Worm (Caenorhabditis elegans) whole organism, L2 larva: Measurements from ENCODE around the gene lpr-6.
A peak's percentile ranks its signal among the peaks of the same experiment; 100 is the strongest.

Source experiments
- F13H6.1 ChIP-seq: sonication (generic microtip); optimal IDR thresholded peaks from 2 replicates; lab custom pipeline; 2016; ENCODE audit warnings: missing genetic modification characterization, missing compliant biosample characterization
- R02D3.7 ChIP-seq: fragments of 150-350 bp; optimal IDR thresholded peaks from 2 replicates; lab custom pipeline; 2014; ENCODE audit warnings: missing biosample characterization, missing genetic modification characterization
- Y55F3AM.14 ChIP-seq: fragments of 200-800 bp; sonication (Bioruptor generic); optimal IDR thresholded peaks from 2 replicates; lab custom pipeline; 2018; ENCODE audit warnings: mild to moderate bottlenecking, missing genetic modification characterization, missing compliant biosample characterization
- ZK546.5 ChIP-seq: sonication (generic microtip); optimal IDR thresholded peaks from 2 replicates; lab custom pipeline; 2017; ENCODE audit warnings: missing biosample characterization, missing genetic modification characterization
- alr-1 ChIP-seq: fragments of 150-350 bp; optimal IDR thresholded peaks from 2 replicates; lab custom pipeline; 2014; ENCODE audit warnings: missing biosample characterization, missing genetic modification characterization
- aly-2 ChIP-seq: fragments of 150-350 bp; optimal IDR thresholded peaks from 2 replicates; lab custom pipeline; 2014; ENCODE audit warnings: missing biosample characterization, missing genetic modification characterization
- ama-1 ChIP-seq: fragments of 150-350 bp; optimal IDR thresholded peaks from 2 replicates; lab custom pipeline; 2018; ENCODE audit warnings: inconsistent platforms
- blmp-1 ChIP-seq: sonication (generic microtip); optimal IDR thresholded peaks from 2 replicates; lab custom pipeline; 2017; ENCODE audit warnings: missing genetic modification characterization, mild to moderate bottlenecking, missing compliant biosample characterization, antibody characterized with exemption, moderate library complexity; ENCODE audit not compliant: insufficient read depth
- ceh-16 ChIP-seq: fragments of 150-350 bp; optimal IDR thresholded peaks from 2 replicates; lab custom pipeline; 2014; ENCODE audit warnings: missing biosample characterization, missing genetic modification characterization
- ceh-82 ChIP-seq: fragments of 150-350 bp; optimal IDR thresholded peaks from 2 replicates; lab custom pipeline; 2014; ENCODE audit warnings: missing biosample characterization, missing genetic modification characterization
- crh-2 ChIP-seq: sonication (generic microtip); optimal IDR thresholded peaks from 2 replicates; lab custom pipeline; 2017; ENCODE audit warnings: missing biosample characterization, missing genetic modification characterization
- dmd-4 ChIP-seq: sonication (generic microtip); optimal IDR thresholded peaks from 2 replicates; lab custom pipeline; 2017; ENCODE audit warnings: missing biosample characterization, missing genetic modification characterization
- egl-27 ChIP-seq: sonication (generic microtip); optimal IDR thresholded peaks from 3 replicates; lab custom pipeline; 2017; ENCODE audit warnings: missing biosample characterization, missing genetic modification reagents, missing genetic modification characterization
- elt-1 ChIP-seq: fragments of 150-350 bp; optimal IDR thresholded peaks from 2 replicates; lab custom pipeline; 2014; ENCODE audit warnings: missing biosample characterization, missing genetic modification characterization
- elt-3 ChIP-seq: sonication (generic microtip); optimal IDR thresholded peaks from 2 replicates; lab custom pipeline; 2017; ENCODE audit warnings: missing biosample characterization, missing genetic modification characterization
- fos-1 ChIP-seq: fragments of 150-350 bp; optimal IDR thresholded peaks from 2 replicates; lab custom pipeline; 2014; ENCODE audit warnings: missing biosample characterization, missing genetic modification characterization
- gmeb-1 ChIP-seq: fragments of 150-350 bp; optimal IDR thresholded peaks from 2 replicates; lab custom pipeline; 2014; ENCODE audit warnings: missing biosample characterization, missing genetic modification characterization
- lin-13 ChIP-seq: fragments of 150-350 bp; optimal IDR thresholded peaks from 2 replicates; lab custom pipeline; 2014; ENCODE audit warnings: missing biosample characterization, missing genetic modification reagents, missing genetic modification characterization
- lin-39 ChIP-seq: fragments of 150-350 bp; optimal IDR thresholded peaks from 2 replicates; lab custom pipeline; 2014; ENCODE audit warnings: missing biosample characterization, missing genetic modification reagents, missing genetic modification characterization
- lsy-2 ChIP-seq, 2 experiments: fragments of 150-350 bp in 1 of 2; sonication (generic microtip) in 1 of 2; optimal IDR thresholded peaks; 2 replicates each; lab custom pipeline; 2014 to 2017; ENCODE audit warnings: missing biosample characterization in 2 of 2, missing genetic modification characterization in 2 of 2
- mbf-1 ChIP-seq: sonication (generic microtip); optimal IDR thresholded peaks from 2 replicates; lab custom pipeline; 2017; ENCODE audit warnings: missing biosample characterization, missing genetic modification characterization
- mdl-1 ChIP-seq, 2 experiments: fragments of 150-350 bp in 1 of 2; sonication (generic microtip) in 1 of 2; optimal IDR thresholded peaks; 2 replicates each; lab custom pipeline; 2017; ENCODE audit warnings: missing biosample characterization in 2 of 2, missing genetic modification characterization in 2 of 2
- nhr-10 ChIP-seq: sonication (generic microtip); optimal IDR thresholded peaks from 2 replicates; lab custom pipeline; 2017; ENCODE audit warnings: missing biosample characterization, missing genetic modification characterization
- nhr-12 ChIP-seq: fragments of 150-350 bp; optimal IDR thresholded peaks from 2 replicates; lab custom pipeline; 2014; ENCODE audit warnings: missing biosample characterization, missing genetic modification characterization
- nhr-129 ChIP-seq: fragments of 150-350 bp; optimal IDR thresholded peaks from 2 replicates; lab custom pipeline; 2014; ENCODE audit warnings: missing biosample characterization, missing genetic modification characterization
- nhr-21 ChIP-seq: fragments of 150-350 bp; optimal IDR thresholded peaks from 2 replicates; lab custom pipeline; 2014; ENCODE audit warnings: missing biosample characterization, missing genetic modification characterization
- nhr-23 ChIP-seq: fragments of 150-350 bp; optimal IDR thresholded peaks from 2 replicates; lab custom pipeline; 2014; ENCODE audit warnings: missing biosample characterization, missing genetic modification reagents, missing genetic modification characterization
- nhr-237 ChIP-seq: fragments of 150-350 bp; optimal IDR thresholded peaks from 2 replicates; lab custom pipeline; 2014; ENCODE audit warnings: missing biosample characterization, missing genetic modification characterization
- nhr-25 ChIP-seq: fragments of 150-350 bp; sonication (generic microtip); optimal IDR thresholded peaks from 3 replicates; lab custom pipeline; 2014; ENCODE audit warnings: missing biosample characterization, missing genetic modification characterization
- sem-4 ChIP-seq: fragments of 150-350 bp; optimal IDR thresholded peaks from 2 replicates; lab custom pipeline; 2014; ENCODE audit warnings: missing biosample characterization, missing genetic modification reagents, missing genetic modification characterization
- skn-1 ChIP-seq: sonication (generic microtip); optimal IDR thresholded peaks from 2 replicates; lab custom pipeline; 2017; ENCODE audit warnings: missing biosample characterization, missing genetic modification characterization
- sma-3 ChIP-seq: sonication (generic microtip); optimal IDR thresholded peaks from 2 replicates; lab custom pipeline; 2016; ENCODE audit warnings: missing genetic modification reagents, missing genetic modification characterization, missing compliant biosample characterization
- sma-9 ChIP-seq, 2 experiments: fragments of 150-350 bp in 1 of 2; sonication (generic microtip) in 1 of 2; optimal IDR thresholded peaks; 2 replicates each; lab custom pipeline; 2014 to 2016; ENCODE audit warnings: missing genetic modification characterization in 2 of 2, mild to moderate bottlenecking in 1 of 2, missing biosample characterization in 1 of 2, missing compliant biosample characterization in 1 of 2, missing genetic modification reagents in 1 of 2, moderate library complexity in 1 of 2
- unc-39 ChIP-seq: fragments of 150-350 bp; optimal IDR thresholded peaks from 2 replicates; lab custom pipeline; 2014; ENCODE audit warnings: missing biosample characterization, missing genetic modification characterization
- unc-55 ChIP-seq: fragments of 150-350 bp; sonication (generic microtip); optimal IDR thresholded peaks from 3 replicates; lab custom pipeline; 2014; ENCODE audit warnings: missing biosample characterization, missing genetic modification reagents, missing genetic modification characterization
- unc-62 ChIP-seq: fragments of 150-350 bp; optimal IDR thresholded peaks from 2 replicates; lab custom pipeline; 2014; ENCODE audit warnings: missing biosample characterization, missing genetic modification reagents, missing genetic modification characterization
- zag-1 ChIP-seq: fragments of 150-350 bp; optimal IDR thresholded peaks from 2 replicates; lab custom pipeline; 2014; ENCODE audit warnings: missing biosample characterization, missing genetic modification characterization
- ztf-1 ChIP-seq: fragments of 200-800 bp; sonication (Bioruptor generic); conservative IDR thresholded peaks from 2 replicates; pipeline ENCODE4 v1.3.6; 2022; ENCODE audit warnings: missing genetic modification characterization, missing compliant biosample characterization
- ztf-11 ChIP-seq: sonication (generic microtip); optimal IDR thresholded peaks from 2 replicates; lab custom pipeline; 2017; ENCODE audit warnings: missing biosample characterization, missing genetic modification characterization

The lpr-6 gene

DNA sequence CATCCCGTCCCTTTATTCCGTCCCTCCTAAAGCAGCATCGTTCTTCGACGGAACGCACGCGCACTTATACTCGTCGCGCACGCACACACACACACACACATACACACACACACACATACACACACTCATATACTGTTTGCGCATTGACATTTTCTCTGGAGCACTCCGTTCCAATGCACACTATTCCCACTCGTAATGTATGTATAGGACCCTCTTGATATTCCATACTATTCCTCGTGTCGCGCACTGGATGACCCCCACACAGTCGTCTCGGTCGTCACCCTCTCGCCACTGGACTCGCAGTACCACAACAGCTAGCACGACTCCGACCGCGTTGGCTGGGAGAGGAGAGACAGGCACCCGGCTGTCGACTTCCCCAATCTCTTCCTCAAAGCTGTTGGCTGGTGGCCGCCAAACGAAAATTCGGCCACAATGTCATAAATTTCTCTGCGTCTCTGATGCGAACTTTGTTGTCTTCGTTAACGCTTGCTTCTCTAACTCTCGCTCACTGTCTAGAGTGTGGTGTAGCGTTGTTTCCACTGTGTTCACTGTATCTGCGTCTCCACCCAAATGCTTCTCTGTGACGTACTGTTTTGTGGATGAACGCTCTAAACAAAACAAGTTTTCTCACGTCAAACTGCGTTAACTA lies 28.6 kb upstream of the lpr-6 start (continued):
- TF ChIP-seq sma-3: peak; percentile 93

DNA sequence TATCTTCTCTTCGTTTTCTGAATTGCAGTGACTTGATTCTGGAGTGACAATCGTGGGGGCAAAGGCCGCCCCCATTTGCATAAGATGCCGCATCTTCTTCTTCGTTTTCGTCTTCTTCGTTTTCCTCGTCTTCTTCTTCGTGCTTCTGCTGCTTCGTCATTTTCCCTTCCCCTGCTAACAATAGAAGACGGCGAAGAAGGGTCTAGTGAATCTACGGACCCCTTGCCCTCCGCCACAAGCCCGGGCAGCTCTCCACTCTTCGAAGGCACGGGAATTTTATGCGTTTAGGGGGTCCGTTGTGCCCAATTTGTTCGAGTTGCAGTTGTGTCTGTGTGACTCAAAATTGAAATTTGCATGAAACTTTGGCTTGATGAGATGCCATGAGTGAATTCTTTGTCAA lies 27.9 kb upstream of the lpr-6 start:
- TF ChIP-seq mbf-1: no peak
- TF ChIP-seq nhr-25: no peak
- no peak for TF ChIP-seq elt-3 (tag; lab: Kevin White, UChicago)
- TF ChIP-seq lin-13 (GFP tag; lab: Kevin White, UChicago): no peak
- no peak for TF ChIP-seq lin-39 (tag; lab: Kevin White, UChicago)
- no peak for TF ChIP-seq sem-4
- no peak for TF ChIP-seq gmeb-1 (tag; lab: Kevin White, UChicago)
- TF ChIP-seq sma-9 (GFP tag; optimal IDR thresholded peaks at IDR 0.05; lab: Kevin White, UChicago): no peak
- TF ChIP-seq sma-9 (tag; optimal IDR thresholded peaks at IDR 0.05; lab: Kevin White, UChicago): no peak
- TF ChIP-seq unc-62: no peak
- no peak for TF ChIP-seq alr-1 (tag; lab: Kevin White, UChicago)

DNA sequence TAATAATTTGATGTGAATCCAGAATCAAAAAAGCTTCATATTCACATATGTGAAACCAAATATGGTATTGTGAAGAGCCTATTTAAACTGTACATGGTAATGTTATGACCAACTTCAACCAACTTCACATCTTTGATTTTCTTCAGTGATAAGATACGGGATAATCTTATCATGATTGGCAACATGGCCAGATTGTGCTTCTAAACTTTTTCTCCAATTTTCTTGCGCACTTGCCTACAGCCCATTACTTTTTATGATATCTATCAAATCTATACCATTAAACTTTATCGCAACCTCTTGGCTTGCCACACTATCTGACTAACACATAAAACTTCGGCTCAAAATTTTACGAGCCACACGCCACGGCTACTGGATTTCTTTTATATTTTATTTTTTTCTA lies 27.4 kb upstream of the lpr-6 start:
- no peak for TF ChIP-seq ZK546.5 (tag; lab: Kevin White, UChicago)
- no peak for TF ChIP-seq blmp-1 (tag; lab: Kevin White, UChicago)
- no peak for TF ChIP-seq ceh-16 (tag; lab: Kevin White, UChicago)
- no peak for TF ChIP-seq nhr-23
- TF ChIP-seq skn-1: no peak
- no peak for TF ChIP-seq elt-1 (tag; lab: Kevin White, UChicago)
- no peak for TF ChIP-seq egl-27 (tag; lab: Kevin White, UChicago)
- TF ChIP-seq nhr-21 (tag; lab: Kevin White, UChicago): no peak

DNA sequence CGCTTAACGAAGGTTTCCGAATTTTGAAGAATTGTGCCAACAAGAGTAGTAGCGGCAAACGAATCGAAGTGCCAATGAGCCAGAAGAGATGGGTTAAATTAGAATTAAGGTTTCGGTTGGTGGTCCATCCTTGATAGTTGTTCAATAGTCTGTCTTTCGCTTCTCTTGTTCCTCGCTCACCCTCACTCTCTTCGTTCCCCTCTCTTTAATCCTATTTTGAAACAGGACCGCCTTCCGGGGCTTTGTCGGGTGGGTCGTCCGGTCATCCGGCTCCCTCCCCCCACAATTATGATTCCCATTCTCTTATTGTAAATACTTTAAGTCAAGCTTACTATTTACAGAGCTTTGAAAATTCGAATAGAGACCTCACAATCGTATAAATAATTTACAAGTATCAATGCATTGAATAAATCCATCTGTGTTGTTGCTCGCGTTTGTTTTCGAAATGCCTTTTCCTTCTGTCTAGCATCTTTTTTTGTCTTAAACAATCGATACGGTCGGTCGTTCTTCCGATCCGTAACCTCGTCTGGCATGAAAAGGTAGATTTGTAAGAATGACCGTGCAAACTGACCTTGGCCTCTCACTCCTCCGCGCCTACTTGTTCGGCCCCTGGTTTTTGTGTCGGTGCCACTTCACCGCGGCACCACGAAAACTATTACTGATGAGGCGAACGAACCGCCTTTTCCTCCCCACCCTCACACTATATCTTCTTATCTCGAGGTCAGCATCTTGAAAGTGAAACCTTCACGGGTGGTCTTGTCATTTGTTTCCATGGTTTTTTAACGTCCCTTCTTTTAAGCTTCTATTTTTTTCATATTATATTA lies 26.5 kb upstream of the lpr-6 start:
- peak; percentile 12 for TF ChIP-seq nhr-25
- TF ChIP-seq F13H6.1 (tag; lab: Kevin White, UChicago): no peak
- no peak for TF ChIP-seq sem-4
- TF ChIP-seq blmp-1 (tag; lab: Kevin White, UChicago): peak; percentile 63
- no peak for TF ChIP-seq mbf-1
- TF ChIP-seq ceh-16 (tag; lab: Kevin White, UChicago): peak; percentile 64
- TF ChIP-seq sma-3: no peak
- no peak for TF ChIP-seq ceh-82 (tag; lab: Kevin White, UChicago)
- TF ChIP-seq crh-2 (tag; lab: Kevin White, UChicago): no peak
- TF ChIP-seq fos-1: no peak
- TF ChIP-seq, all 48 proteins: peak for 3

DNA sequence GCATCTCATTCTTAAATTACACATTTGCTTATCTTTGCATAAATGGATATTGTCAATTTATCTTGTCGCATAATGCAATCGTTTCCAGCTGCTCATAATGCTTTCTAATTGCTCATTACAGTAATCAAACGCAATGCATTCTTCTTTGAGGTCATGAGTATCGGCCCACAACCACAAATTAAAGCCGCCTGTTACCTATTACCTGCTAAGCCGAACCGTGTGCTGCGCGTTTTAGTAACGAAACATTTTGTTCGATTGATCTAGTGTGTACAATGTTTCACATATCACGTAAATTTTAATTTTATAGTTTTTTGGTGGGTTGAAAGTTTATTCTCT lies 25.9 kb upstream of the lpr-6 start:
- no peak for TF ChIP-seq lin-13 (GFP tag; lab: Kevin White, UChicago)
- no peak for TF ChIP-seq mbf-1
- TF ChIP-seq nhr-237 (tag; lab: Kevin White, UChicago): no peak

DNA sequence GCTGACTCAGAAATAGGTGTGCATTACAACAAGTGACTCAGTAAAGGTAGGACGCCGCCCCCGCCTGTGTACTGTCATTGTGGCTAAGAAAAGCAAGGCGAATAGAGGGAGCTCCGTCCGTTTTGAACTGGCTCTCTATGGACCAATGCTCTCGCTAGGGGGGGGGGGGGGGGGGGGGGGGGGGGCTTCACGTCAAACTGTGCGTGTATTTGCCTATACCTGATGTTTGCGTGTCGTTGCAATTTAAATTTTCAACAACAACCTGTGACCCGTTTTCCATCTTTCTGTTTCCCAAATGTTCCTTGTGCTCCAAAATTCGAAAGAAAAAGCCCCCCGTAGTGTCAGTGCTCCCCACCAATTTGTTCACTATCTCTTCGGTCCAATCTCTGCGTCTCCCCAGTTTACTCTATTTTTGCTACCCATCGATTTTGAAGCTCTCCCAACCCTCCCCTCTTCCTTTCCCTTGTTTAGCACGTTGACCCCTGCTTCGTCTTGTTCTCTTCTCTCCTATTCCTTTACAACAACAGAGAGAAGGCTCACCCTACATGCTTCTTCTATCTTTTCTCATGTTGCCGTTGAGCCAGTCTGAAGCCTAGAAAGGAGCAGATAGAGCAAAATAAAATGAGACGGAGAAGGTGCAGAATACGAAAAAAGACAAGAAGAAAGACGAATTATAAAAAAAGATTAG lies 25.2 kb upstream of the lpr-6 start:
- TF ChIP-seq ztf-11 (tag; lab: Kevin White, UChicago) (no peak), ztf-1 (GFP tag; lab: Robert Waterston, UW) (no peak), F13H6.1 (tag; lab: Kevin White, UChicago) (peak; percentile 60), mdl-1 (tag; optimal IDR thresholded peaks at IDR 0.05; lab: Kevin White, UChicago) (no peak), ceh-82 (tag; lab: Kevin White, UChicago) (no peak), Y55F3AM.14 (peak; percentile 24), nhr-10 (tag; lab: Kevin White, UChicago) (no peak), ZK546.5 (tag; lab: Kevin White, UChicago) (no peak), zag-1 (tag; lab: Kevin White, UChicago) (no peak), R02D3.7 (tag; lab: Kevin White, UChicago) (no peak), dmd-4 (no peak), elt-3 (tag; lab: Kevin White, UChicago) (no peak), aly-2 (tag; lab: Kevin White, UChicago) (no peak), unc-55 (GFP tag; lab: Kevin White, UChicago) (peak; percentile 6), nhr-12 (tag; lab: Kevin White, UChicago) (no peak), ama-1 (lab: Kevin White, UChicago) (no peak), nhr-25 (no peak), unc-62 (no peak), lsy-2 (tag; optimal IDR thresholded peaks at IDR 0.05; lab: Kevin White, UChicago) (peak in 1 of 2 experiments; percentile 42), nhr-129 (tag; lab: Kevin White, UChicago) (peak; percentile 63), blmp-1 (tag; lab: Kevin White, UChicago) (no peak), sma-9 (GFP tag; optimal IDR thresholded peaks at IDR 0.05; lab: Kevin White, UChicago) (peak; percentile 29), sma-9 (tag; optimal IDR thresholded peaks at IDR 0.05; lab: Kevin White, UChicago) (no peak), unc-39 (no peak), egl-27 (tag; lab: Kevin White, UChicago) (peak; percentile 34), sem-4 (peak; percentile 25)
